Worm (Caenorhabditis elegans) whole organism, L4 larva: Measurements from ENCODE around the gene Y69A2AR.47.
A peak's percentile ranks its signal among the peaks of the same experiment; 100 is the strongest.

Source experiments
- D1046.2 ChIP-seq: fragments of 200-800 bp; sonication (Bioruptor generic); IDR thresholded peaks from 2 replicates; pipeline ENCODE4 v1.3.6; 2022; ENCODE audit warnings: missing genetic modification characterization, missing compliant biosample characterization
- F37D6.2 ChIP-seq: sonication (generic microtip); optimal IDR thresholded peaks from 2 replicates; lab custom pipeline; 2016; ENCODE audit warnings: mild to moderate bottlenecking, missing genetic modification characterization, missing compliant biosample characterization
- F49E8.2 ChIP-seq: sonication (generic microtip); optimal IDR thresholded peaks from 2 replicates; lab custom pipeline; 2016; ENCODE audit warnings: missing compliant biosample characterization, mild to moderate bottlenecking, missing genetic modification characterization, borderline replicate concordance
- R02D3.7 ChIP-seq: fragments of 150-350 bp; sonication (generic microtip); optimal IDR thresholded peaks from 3 replicates; lab custom pipeline; 2014; ENCODE audit warnings: missing biosample characterization, missing genetic modification characterization
- T20F7.1 ChIP-seq: fragments of 200-800 bp; sonication (Bioruptor generic); optimal IDR thresholded peaks from 2 replicates; lab custom pipeline; 2018; ENCODE audit warnings: mild to moderate bottlenecking, missing genetic modification characterization, missing compliant biosample characterization
- T26A8.4 ChIP-seq: fragments of 200-800 bp; sonication (Bioruptor generic); IDR thresholded peaks from 2 replicates; pipeline ENCODE4 v1.3.6; 2022; ENCODE audit warnings: missing genetic modification characterization, missing compliant biosample characterization
- Y48G9A.11 ChIP-seq: fragments of 200-800 bp; sonication (Bioruptor generic); IDR thresholded peaks from 2 replicates; pipeline ENCODE4 v1.3.6; 2022; ENCODE audit warnings: missing genetic modification reagents, missing genetic modification characterization, missing compliant biosample characterization
- Y5F2A.4 ChIP-seq: fragments of 200-800 bp; sonication (Bioruptor generic); optimal IDR thresholded peaks from 2 replicates; lab custom pipeline; 2018; ENCODE audit warnings: mild to moderate bottlenecking, missing genetic modification characterization, missing compliant biosample characterization
- ZK337.2 ChIP-seq: fragments of 200-800 bp; sonication (Bioruptor generic); IDR thresholded peaks from 2 replicates; pipeline ENCODE4 v1.3.6; 2022; ENCODE audit warnings: missing genetic modification reagents, missing genetic modification characterization, missing compliant biosample characterization
- ZK546.5 ChIP-seq, 2 experiments: sonication (generic microtip); optimal IDR thresholded peaks; 2 replicates each; lab custom pipeline; 2017; ENCODE audit warnings: missing biosample characterization in 2 of 2, missing genetic modification characterization in 2 of 2
- ama-1 ChIP-seq: fragments of 150-350 bp; optimal IDR thresholded peaks from 2 replicates; lab custom pipeline; 2014; ENCODE audit warnings: inconsistent platforms, mixed read lengths
- attf-4 ChIP-seq: sonication (generic microtip); optimal IDR thresholded peaks from 3 replicates; lab custom pipeline; 2017; ENCODE audit warnings: missing biosample characterization, missing genetic modification characterization
- ceh-32 ChIP-seq: sonication (generic microtip); optimal IDR thresholded peaks from 2 replicates; lab custom pipeline; 2016; ENCODE audit warnings: mild to moderate bottlenecking, missing genetic modification characterization, missing compliant biosample characterization; ENCODE audit not compliant: poor library complexity
- ceh-82 ChIP-seq: sonication (generic microtip); optimal IDR thresholded peaks from 2 replicates; lab custom pipeline; 2017; ENCODE audit warnings: missing biosample characterization, missing genetic modification characterization
- ces-1 ChIP-seq: fragments of 150-350 bp; sonication (generic microtip); optimal IDR thresholded peaks from 4 replicates; lab custom pipeline; 2014; ENCODE audit warnings: missing biosample characterization, missing genetic modification reagents, missing genetic modification characterization
- ctbp-1 ChIP-seq: fragments of 200-800 bp; sonication (Bioruptor generic); IDR thresholded peaks from 2 replicates; pipeline ENCODE4 v1.3.6; 2022; ENCODE audit warnings: missing genetic modification reagents, missing genetic modification characterization, missing compliant biosample characterization
- daf-12 ChIP-seq: fragments of 150-350 bp; optimal IDR thresholded peaks from 2 replicates; lab custom pipeline; 2014; ENCODE audit warnings: missing biosample characterization, missing genetic modification reagents, missing genetic modification characterization
- daf-16 ChIP-seq, 3 experiments: sonication (generic microtip); optimal IDR thresholded peaks; 2 replicates each; lab custom pipeline; 2016 to 2017; ENCODE audit warnings: missing genetic modification characterization in 3 of 3, missing genetic modification reagents in 3 of 3, mild to moderate bottlenecking in 2 of 3, missing compliant biosample characterization in 2 of 3, missing biosample characterization in 1 of 3, moderate library complexity in 1 of 3
- daf-8 ChIP-seq: fragments of 200-800 bp; sonication (Bioruptor generic); IDR thresholded peaks from 2 replicates; pipeline ENCODE4 v1.3.6; 2022; ENCODE audit warnings: missing genetic modification characterization, missing compliant biosample characterization
- dmd-9 ChIP-seq: fragments of 200-800 bp; sonication (Bioruptor generic); IDR thresholded peaks from 2 replicates; pipeline ENCODE4 v1.3.6; 2022; ENCODE audit warnings: missing genetic modification reagents, missing genetic modification characterization, missing compliant biosample characterization
- fkh-10 ChIP-seq: fragments of 150-350 bp; optimal IDR thresholded peaks from 2 replicates; lab custom pipeline; 2014; ENCODE audit warnings: missing biosample characterization, missing genetic modification reagents, missing genetic modification characterization
- gei-8 ChIP-seq: fragments of 200-800 bp; sonication (Bioruptor generic); optimal IDR thresholded peaks from 2 replicates; lab custom pipeline; 2018; ENCODE audit warnings: mild to moderate bottlenecking, missing genetic modification characterization, missing compliant biosample characterization
- hif-1 ChIP-seq, 2 experiments: sonication (generic microtip); optimal IDR thresholded peaks; 2 replicates each; lab custom pipeline; 2016 to 2017; ENCODE audit warnings: missing compliant biosample characterization in 2 of 2, missing genetic modification characterization in 2 of 2, missing genetic modification reagents in 2 of 2, missing genotype in 2 of 2, mild to moderate bottlenecking in 1 of 2
- hlh-30 ChIP-seq: sonication (generic microtip); optimal IDR thresholded peaks from 2 replicates; lab custom pipeline; 2017; ENCODE audit warnings: antibody characterized with exemption, mild to moderate bottlenecking, missing genetic modification characterization, missing compliant biosample characterization; ENCODE audit not compliant: insufficient read depth
- hmg-1.1 ChIP-seq: fragments of 200-800 bp; sonication (Bioruptor generic); IDR thresholded peaks from 2 replicates; pipeline ENCODE4 v1.3.6; 2022; ENCODE audit warnings: missing genetic modification reagents, missing genetic modification characterization, missing compliant biosample characterization
- lim-7 ChIP-seq: fragments of 200-800 bp; sonication (Bioruptor generic); IDR thresholded peaks from 2 replicates; pipeline ENCODE4 v1.3.6; 2022; ENCODE audit warnings: missing genetic modification characterization, missing compliant biosample characterization
- lin-38 ChIP-seq: fragments of 200-800 bp; sonication (Bioruptor generic); IDR thresholded peaks from 2 replicates; pipeline ENCODE4 v1.3.6; 2022; ENCODE audit warnings: missing genetic modification reagents, missing genetic modification characterization, missing compliant biosample characterization
- lin-39 ChIP-seq: fragments of 150-350 bp; optimal IDR thresholded peaks from 2 replicates; lab custom pipeline; 2014; ENCODE audit warnings: missing biosample characterization, missing genetic modification reagents, missing genetic modification characterization
- madf-5 ChIP-seq, 2 experiments: fragments of 200-800 bp; sonication (Bioruptor generic); IDR thresholded peaks; 2 replicates each; pipeline ENCODE4 v1.3.6; 2022; ENCODE audit warnings: missing compliant biosample characterization in 2 of 2, missing genetic modification characterization in 2 of 2
- madf-9 ChIP-seq: fragments of 200-800 bp; sonication (Bioruptor generic); conservative IDR thresholded peaks from 2 replicates; pipeline ENCODE4 v1.3.6; 2022; ENCODE audit warnings: missing genetic modification reagents, missing genetic modification characterization, missing compliant biosample characterization
- mdl-1 ChIP-seq, 2 experiments: fragments of 150-350 bp in 1 of 2; sonication (generic microtip) in 1 of 2; optimal IDR thresholded peaks; 2 replicates each; lab custom pipeline; 2014 to 2017; ENCODE audit warnings: missing biosample characterization in 2 of 2, missing genetic modification characterization in 2 of 2
- mep-1 ChIP-seq: fragments of 150-350 bp; sonication (generic microtip); optimal IDR thresholded peaks from 3 replicates; lab custom pipeline; 2014; ENCODE audit warnings: missing biosample characterization, missing genetic modification characterization
- mes-2 ChIP-seq: sonication (generic microtip); optimal IDR thresholded peaks from 2 replicates; lab custom pipeline; 2016; ENCODE audit warnings: missing genotype, mild to moderate bottlenecking, missing genetic modification characterization, missing compliant biosample characterization; ENCODE audit not compliant: poor library complexity, severe bottlenecking
- mxl-3 ChIP-seq: fragments of 200-800 bp; sonication (Bioruptor generic); optimal IDR thresholded peaks from 2 replicates; lab custom pipeline; 2018; ENCODE audit warnings: mild to moderate bottlenecking, missing genetic modification characterization, missing compliant biosample characterization
- nhr-102 ChIP-seq: sonication (generic microtip); optimal IDR thresholded peaks from 2 replicates; lab custom pipeline; 2016; ENCODE audit warnings: mild to moderate bottlenecking, missing genetic modification characterization, moderate library complexity, missing compliant biosample characterization
- nhr-25 ChIP-seq: sonication (generic microtip); optimal IDR thresholded peaks from 2 replicates; lab custom pipeline; 2017; ENCODE audit warnings: missing genetic modification characterization, mild to moderate bottlenecking, missing compliant biosample characterization, antibody characterized with exemption, moderate library complexity, borderline replicate concordance; ENCODE audit not compliant: insufficient read depth
- nhr-41 ChIP-seq: fragments of 200-800 bp; sonication (Bioruptor generic); IDR thresholded peaks from 2 replicates; pipeline ENCODE4 v1.3.6; 2022; ENCODE audit warnings: missing genetic modification reagents, missing genetic modification characterization, missing compliant biosample characterization
- nhr-42 ChIP-seq: fragments of 200-800 bp; sonication (Bioruptor generic); IDR thresholded peaks from 2 replicates; pipeline ENCODE4 v1.3.6; 2022; ENCODE audit warnings: missing genetic modification characterization, missing compliant biosample characterization
- nhr-77 ChIP-seq: fragments of 150-350 bp; optimal IDR thresholded peaks from 2 replicates; lab custom pipeline; 2014; ENCODE audit warnings: missing biosample characterization, missing genetic modification characterization
- php-3 ChIP-seq: fragments of 200-800 bp; sonication (Bioruptor generic); IDR thresholded peaks from 2 replicates; pipeline ENCODE4 v1.3.6; 2022; ENCODE audit warnings: missing genetic modification reagents, missing genetic modification characterization, missing compliant biosample characterization
- pqm-1 ChIP-seq: sonication (generic microtip); optimal IDR thresholded peaks from 2 replicates; lab custom pipeline; 2017; ENCODE audit warnings: missing biosample characterization, missing genetic modification characterization
- saeg-2 ChIP-seq: fragments of 200-800 bp; sonication (Bioruptor generic); IDR thresholded peaks from 2 replicates; pipeline ENCODE4 v1.3.6; 2022; ENCODE audit warnings: missing genetic modification reagents, missing genetic modification characterization, missing compliant biosample characterization
- sdz-12 ChIP-seq: fragments of 200-800 bp; sonication (Bioruptor generic); optimal IDR thresholded peaks from 2 replicates; lab custom pipeline; 2018; ENCODE audit warnings: mild to moderate bottlenecking, missing genetic modification characterization, missing compliant biosample characterization
- snpc-1.2 ChIP-seq: fragments of 200-800 bp; sonication (Bioruptor generic); IDR thresholded peaks from 2 replicates; pipeline ENCODE4 v1.3.6; 2022; ENCODE audit warnings: missing genetic modification reagents, missing genetic modification characterization, missing compliant biosample characterization
- unc-62 ChIP-seq, 3 experiments: fragments of 150-350 bp in 1 of 3; sonication (generic microtip); optimal IDR thresholded peaks in 2 of 3; peaks in 1 of 3; 1 replicate in 1 of 3; 2 replicates in 2 of 3; lab custom pipeline; 2014 to 2017; ENCODE audit warnings: missing biosample characterization in 3 of 3, missing genetic modification characterization in 3 of 3, missing genetic modification reagents in 3 of 3, missing genotype in 1 of 3
- zfp-3 ChIP-seq: fragments of 200-800 bp; sonication (Bioruptor generic); conservative IDR thresholded peaks from 2 replicates; pipeline ENCODE4 v1.3.6; 2022; ENCODE audit warnings: missing genetic modification reagents, missing genetic modification characterization, missing compliant biosample characterization
- zip-2 ChIP-seq: fragments of 150-350 bp; optimal IDR thresholded peaks from 2 replicates; lab custom pipeline; 2014; ENCODE audit warnings: missing biosample characterization, missing genetic modification characterization

Y69A2AR.47 gene

DNA sequence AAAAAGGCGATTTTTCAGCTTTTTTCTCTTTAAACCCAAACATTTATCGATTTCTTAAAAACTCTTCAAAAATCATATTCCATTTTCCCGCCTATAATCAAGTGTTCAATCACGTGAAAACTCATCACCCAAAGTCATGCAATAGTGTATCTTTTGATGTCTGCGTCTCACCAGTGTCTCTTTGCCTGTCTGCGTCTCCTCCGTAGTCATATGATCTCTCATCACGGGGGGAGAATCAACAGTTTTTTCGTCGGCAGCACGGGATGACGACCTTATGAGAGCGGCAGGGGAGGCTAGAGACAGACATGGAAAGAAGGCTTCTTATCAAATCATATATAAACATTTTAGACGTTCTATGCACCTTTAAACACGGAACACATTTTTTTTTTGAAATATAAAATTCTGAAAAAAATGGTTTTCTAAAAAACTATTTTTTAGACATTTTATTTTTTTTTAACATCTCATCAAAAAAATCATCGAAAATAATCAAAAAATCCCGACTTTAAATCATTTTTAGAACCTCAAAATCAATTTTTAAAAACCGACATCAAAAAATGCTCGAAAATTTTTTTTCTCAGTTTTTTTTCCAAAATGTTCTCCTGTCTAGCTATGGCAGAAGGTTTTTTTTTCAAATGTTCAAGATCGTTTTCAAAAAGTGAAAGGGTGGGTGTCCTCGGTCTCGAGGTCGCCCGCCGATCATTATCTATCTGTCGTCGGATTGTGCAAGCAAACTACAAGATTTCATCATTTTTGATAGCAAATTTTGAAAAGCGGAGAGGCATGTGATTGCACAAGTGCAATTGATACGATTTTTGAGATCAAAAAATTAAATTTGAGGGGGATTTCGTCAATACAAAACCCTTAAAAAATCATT, 4.7 kb downstream of the Y69A2AR.47 start:
- TF ChIP-seq hlh-30 (tag; lab: Kevin White, UChicago) = peak; percentile 100
- peak; percentile 95 for TF ChIP-seq hmg-1.1 (GFP tag; lab: Robert Waterston, UW)
- no peak for TF ChIP-seq ceh-32 (tag; lab: Kevin White, UChicago)
- peak; percentile 65; the same call in 1 of the 2 replicates for TF ChIP-seq ZK337.2 (GFP tag; lab: Robert Waterston, UW)
- peak; percentile 93 for TF ChIP-seq nhr-42 (GFP tag; lab: Robert Waterston, UW)
- peak; percentile 79 for TF ChIP-seq nhr-25 (tag; lab: Kevin White, UChicago)
- peak; percentile 86 to 97 for TF ChIP-seq mdl-1 (tag; optimal IDR thresholded peaks at IDR 0.05; lab: Kevin White, UChicago)
- peak; percentile 66 to 99 for TF ChIP-seq unc-62 (GFP tag; optimal IDR thresholded peaks at IDR 0.05 in 1 of 2; lab: Kevin White, UChicago)
- no peak for TF ChIP-seq unc-62 (tag; optimal IDR thresholded peaks at IDR 0.05; lab: Kevin White, UChicago)
- TF ChIP-seq Y48G9A.11 (GFP tag; lab: Robert Waterston, UW) = peak; percentile 51
- peak; percentile 96 for TF ChIP-seq nhr-102 (tag; lab: Kevin White, UChicago)
- peak; percentile 93 for TF ChIP-seq madf-9 (GFP tag; lab: Robert Waterston, UW)
- TF ChIP-seq ces-1 = no peak
- TF ChIP-seq nhr-41 = peak; percentile 90
- peak; percentile 97 for TF ChIP-seq mep-1
- TF ChIP-seq T20F7.1 (GFP tag; lab: Kevin White, UChicago) = peak; percentile 91
- peak; percentile 96 for TF ChIP-seq gei-8 (GFP tag; lab: Kevin White, UChicago)
- TF ChIP-seq F49E8.2 (tag; lab: Kevin White, UChicago) = no peak
- peak; percentile 84 for TF ChIP-seq zip-2 (tag; lab: Kevin White, UChicago)
- TF ChIP-seq lin-39 (tag; lab: Kevin White, UChicago) = no peak
- no peak for TF ChIP-seq ZK546.5 (tag; optimal IDR thresholded peaks at IDR 0.05; lab: Kevin White, UChicago)
- peak; percentile 84 for TF ChIP-seq mxl-3 (GFP tag; lab: Kevin White, UChicago)
- TF ChIP-seq D1046.2 (GFP tag; lab: Robert Waterston, UW) = peak; percentile 84
- TF ChIP-seq hif-1 (tag; optimal IDR thresholded peaks at IDR 0.05; lab: Kevin White, UChicago) = peak; percentile 78 to 94
- peak; percentile 94 for TF ChIP-seq php-3 (GFP tag; lab: Robert Waterston, UW)
- TF ChIP-seq daf-8 (GFP tag; lab: Robert Waterston, UW) = no peak
- peak; percentile 65 for TF ChIP-seq fkh-10
- TF ChIP-seq madf-5 (GFP tag; IDR thresholded peaks at IDR 0.05; lab: Robert Waterston, UW) = peak; percentile 47 to 54; a peak in 1 of 4 replicates
- TF ChIP-seq dmd-9 (GFP tag; lab: Robert Waterston, UW) = peak; percentile 83
- peak; percentile 62 for TF ChIP-seq F37D6.2 (tag; lab: Kevin White, UChicago)
- TF ChIP-seq pqm-1 (tag; lab: Kevin White, UChicago) = peak; percentile 60
- peak; percentile 84 for TF ChIP-seq lin-38 (GFP tag; lab: Robert Waterston, UW)
- peak; percentile 59 to 90 for TF ChIP-seq daf-16 (GFP tag; optimal IDR thresholded peaks at IDR 0.05; lab: Kevin White, UChicago)
- TF ChIP-seq daf-16 (tag; optimal IDR thresholded peaks at IDR 0.05; lab: Kevin White, UChicago) = peak; percentile 97
- TF ChIP-seq snpc-1.2 (GFP tag; lab: Robert Waterston, UW) = peak; percentile 48
- TF ChIP-seq attf-4 (tag; lab: Kevin White, UChicago) = no peak
- TF ChIP-seq sdz-12 (GFP tag; lab: Kevin White, UChicago) = peak; percentile 81
- no peak for TF ChIP-seq daf-12 (tag; lab: Kevin White, UChicago)
- no peak for TF ChIP-seq R02D3.7 (tag; lab: Kevin White, UChicago)
- peak; percentile 86 for TF ChIP-seq ama-1 (lab: Kevin White, UChicago)
- peak; percentile 92 for TF ChIP-seq ctbp-1 (GFP tag; lab: Robert Waterston, UW)
- peak; percentile 96 for TF ChIP-seq T26A8.4 (GFP tag; lab: Robert Waterston, UW)
- peak; percentile 60; the same call in 1 of the 2 replicates for TF ChIP-seq lim-7
- TF ChIP-seq nhr-77 (tag; lab: Kevin White, UChicago) = peak; percentile 98
- TF ChIP-seq saeg-2 = peak; percentile 93
- peak; percentile 90 for TF ChIP-seq mes-2
- no peak for TF ChIP-seq ceh-82 (tag; lab: Kevin White, UChicago)
- TF ChIP-seq zfp-3 = peak; percentile 99
- peak; percentile 40 for TF ChIP-seq Y5F2A.4
